Worm (Caenorhabditis elegans): Measurements from ENCODE around the gene H12D21.6.

ce11 chrV:14924104-14924503 is 26.5 kb upstream of the H12D21.6 start, which contains the start of gene srg-54:
- TF ChIP-seq fkh-8 (tag; optimal IDR thresholded peaks at IDR 0.05) (no peak), blmp-1 (tag; optimal IDR thresholded peaks at IDR 0.05) (no peak), snpc-4 (tag; optimal IDR thresholded peaks at IDR 0.05) (no peak), unc-130 (tag; optimal IDR thresholded peaks at IDR 0.05) (no peak), efl-3 (GFP tag; optimal IDR thresholded peaks at IDR 0.05) (no peak), pag-3 (tag; optimal IDR thresholded peaks at IDR 0.05; ENCODE audit: borderline replicate concordance, insufficient read depth) (no peak), nhr-85 (tag) (no peak), mdl-1 (tag; optimal IDR thresholded peaks at IDR 0.05) (no peak), lin-39 (tag; optimal IDR thresholded peaks at IDR 0.05) (no peak), fos-1 (tag; optimal IDR thresholded peaks at IDR 0.05) (no peak), aha-1 (tag; optimal IDR thresholded peaks at IDR 0.05) (no peak), zag-1 (tag; optimal IDR thresholded peaks at IDR 0.05) (no peak), ceh-82 (tag; optimal IDR thresholded peaks at IDR 0.05) (no peak), nhr-12 (tag; optimal IDR thresholded peaks at IDR 0.05) (no peak)

Measured in whole organism, L1 larva.